Worm (Caenorhabditis elegans): ENCODE results near the gene col-139.
A peak's percentile ranks its signal among the peaks of the same experiment; 100 is the strongest.

col-139 gene

ce11 chrV:4623535-4623934 is 30.2 kb downstream of the col-139 start:
- TF ChIP-seq unc-39 (tag; optimal IDR thresholded peaks at IDR 0.05) (no peak), snpc-4 (tag; optimal IDR thresholded peaks at IDR 0.05) (no peak), nhr-25 (tag; optimal IDR thresholded peaks at IDR 0.05) (no peak), crh-2 (tag; optimal IDR thresholded peaks at IDR 0.05) (no peak), ztf-11 (tag; optimal IDR thresholded peaks at IDR 0.05) (no peak), egl-27 (tag; optimal IDR thresholded peaks at IDR 0.05) (no peak), lin-39 (tag; optimal IDR thresholded peaks at IDR 0.05) (no peak), nhr-129 (tag; optimal IDR thresholded peaks at IDR 0.05) (no peak), Y55F3AM.14 (GFP tag; optimal IDR thresholded peaks at IDR 0.05) (no peak), zag-1 (tag; optimal IDR thresholded peaks at IDR 0.05) (no peak), mab-5 (tag; optimal IDR thresholded peaks at IDR 0.05) (no peak), blmp-1 (tag; optimal IDR thresholded peaks at IDR 0.05; ENCODE audit: insufficient read depth) (no peak), elt-1 (tag; optimal IDR thresholded peaks at IDR 0.05) (no peak)

- TF ChIP-seq nhr-77 (tag; optimal IDR thresholded peaks at IDR 0.05) (no peak), lin-11 (tag; optimal IDR thresholded peaks at IDR 0.05) (no peak), nhr-25 (tag; optimal IDR thresholded peaks at IDR 0.05) (no peak), nhr-23 (tag; optimal IDR thresholded peaks at IDR 0.05) (no peak), nhr-11 (tag; optimal IDR thresholded peaks at IDR 0.05) (no peak), zag-1 (tag; optimal IDR thresholded peaks at IDR 0.05) (no peak), lin-39 (tag; optimal IDR thresholded peaks at IDR 0.05) (no peak)
Measured at ce11 chrV:4617260-4617659, 36.5 kb downstream of the col-139 start, which contains the start of gene sumv-2. Gene sumv-2, plus strand, starts transcription at chrV:4617560.

- TF ChIP-seq ceh-82 (tag; optimal IDR thresholded peaks at IDR 0.05) (no peak), aly-2 (tag; optimal IDR thresholded peaks at IDR 0.05) (no peak), C34F6.9 (tag; optimal IDR thresholded peaks at IDR 0.05) (peak; percentile 81), mdl-1 (tag; optimal IDR thresholded peaks at IDR 0.05) (no peak), fos-1 (tag; optimal IDR thresholded peaks at IDR 0.05) (peak; percentile 20), nhr-25 (tag; optimal IDR thresholded peaks at IDR 0.05) (peak; percentile 62), egl-27 (tag; optimal IDR thresholded peaks at IDR 0.05) (peak; percentile 37), alr-1 (tag; optimal IDR thresholded peaks at IDR 0.05) (no peak), F13H6.1 (tag; optimal IDR thresholded peaks at IDR 0.05) (peak; percentile 36), sem-4 (tag; optimal IDR thresholded peaks at IDR 0.05) (peak; percentile 2), lsy-2 (tag; optimal IDR thresholded peaks at IDR 0.05) (peak; percentile 67 to 83), unc-55 (GFP tag; optimal IDR thresholded peaks at IDR 0.05) (peak; percentile 64), lin-13 (GFP tag; optimal IDR thresholded peaks at IDR 0.05) (peak; percentile 29), elt-3 (tag; optimal IDR thresholded peaks at IDR 0.05) (no peak), gmeb-1 (tag; optimal IDR thresholded peaks at IDR 0.05) (peak; percentile 71), crh-2 (tag; optimal IDR thresholded peaks at IDR 0.05) (peak; percentile 53), lin-11 (tag; optimal IDR thresholded peaks at IDR 0.05) (peak; percentile 41), nhr-77 (tag; optimal IDR thresholded peaks at IDR 0.05) (peak; percentile 22)
Measured at ce11 chrV:4615802-4616201, 38.0 kb downstream of the col-139 start, which contains the start of the genes Y61A9LA.10 and F54D11.4. Gene Y61A9LA.10, minus strand, starts transcription at chrV:4615817. Gene F54D11.4, plus strand, starts transcription at chrV:4616151.

- TF ChIP-seq sma-3 (GFP tag; optimal IDR thresholded peaks at IDR 0.05) (no peak), ztf-11 (tag; optimal IDR thresholded peaks at IDR 0.05) (no peak), dmd-4 (tag; optimal IDR thresholded peaks at IDR 0.05) (no peak), nhr-23 (tag; optimal IDR thresholded peaks at IDR 0.05) (no peak), blmp-1 (tag; optimal IDR thresholded peaks at IDR 0.05; ENCODE audit: insufficient read depth) (no peak)
Measured at ce11 chrV:4606828-4607227, 46.9 kb downstream of the col-139 start, which contains the start of gene txt-6. Gene txt-6, minus strand, starts transcription at chrV:4606928.

All from whole organism, L2 larva.